Fruit fly (Drosophila melanogaster) whole organism, embryonic: ENCODE results near the gene boil.
A peak's percentile ranks its signal among the peaks of the same experiment; 100 is the strongest.

Experiments used
- C15 ChIP-seq: fragments of 200-800 bp; sonication (Bioruptor generic); IDR thresholded peaks from 3 replicates; pipeline ENCODE4 v1.3.6; 2022; ENCODE audit warnings: missing biosample characterization, missing genetic modification characterization
- CG10267 ChIP-seq: fragments of 200-800 bp; sonication (Bioruptor generic); optimal IDR thresholded peaks from 2 replicates; lab custom pipeline; 2018; ENCODE audit warnings: missing biosample characterization, mild to moderate bottlenecking, missing genetic modification characterization, moderate library complexity
- CG10274 ChIP-seq: fragments of 200-800 bp; sonication (Bioruptor generic); optimal IDR thresholded peaks from 3 replicates; lab custom pipeline; 2017; ENCODE audit warnings: missing biosample characterization, mild to moderate bottlenecking, missing genetic modification characterization
- CG10565 ChIP-seq: fragments of 200-800 bp; sonication (Bioruptor generic); optimal IDR thresholded peaks from 3 replicates; lab custom pipeline; 2016; ENCODE audit warnings: missing biosample characterization, mild to moderate bottlenecking, missing genetic modification characterization
- CG11504 ChIP-seq: fragments of 200-800 bp; sonication (Bioruptor generic); optimal IDR thresholded peaks from 3 replicates; lab custom pipeline; 2019; ENCODE audit warnings: missing biosample characterization, mild to moderate bottlenecking, missing genetic modification characterization, moderate library complexity
- CG11723 ChIP-seq: fragments of 200-800 bp; sonication (Bioruptor generic); optimal IDR thresholded peaks from 2 replicates; lab custom pipeline; 2017; ENCODE audit warnings: missing biosample characterization, mild to moderate bottlenecking, missing genetic modification characterization
- CG13287 ChIP-seq: fragments of 200-800 bp; sonication (Bioruptor generic); IDR thresholded peaks from 2 replicates; pipeline ENCODE4 v1.3.6; 2022; ENCODE audit warnings: missing biosample characterization, missing genetic modification characterization; ENCODE audit not compliant: partially characterized antibody
- CG13424 ChIP-seq: fragments of 200-800 bp; sonication (Bioruptor generic); optimal IDR thresholded peaks from 2 replicates; lab custom pipeline; 2019; ENCODE audit warnings: missing biosample characterization, mild to moderate bottlenecking, missing genetic modification characterization, moderate library complexity
- CG14710 ChIP-seq: fragments of 200-800 bp; sonication (Bioruptor generic); optimal IDR thresholded peaks from 3 replicates; lab custom pipeline; 2019; ENCODE audit warnings: missing biosample characterization, mild to moderate bottlenecking, missing genetic modification characterization, moderate library complexity
- CG17186 ChIP-seq: fragments of 200-800 bp; sonication (Bioruptor generic); optimal IDR thresholded peaks from 3 replicates; lab custom pipeline; 2017; ENCODE audit warnings: missing biosample characterization, missing genetic modification reagents, missing genetic modification characterization
- CG17568 ChIP-seq: fragments of 200-800 bp; sonication (Bioruptor generic); optimal IDR thresholded peaks from 2 replicates; lab custom pipeline; 2018; ENCODE audit warnings: missing biosample characterization, mild to moderate bottlenecking, missing genetic modification characterization, moderate library complexity
- CG18262 ChIP-seq: fragments of 200-800 bp; optimal IDR thresholded peaks from 3 replicates; lab custom pipeline; 2019; ENCODE audit warnings: missing biosample characterization, mild to moderate bottlenecking, missing genetic modification characterization, moderate library complexity
- CG18599 ChIP-seq: fragments of 200-800 bp; sonication (Bioruptor generic); optimal IDR thresholded peaks from 3 replicates; lab custom pipeline; 2017; ENCODE audit warnings: missing biosample characterization, missing genetic modification characterization, mild to moderate bottlenecking, moderate library complexity, missing genetic modification reagents
- CG2116 ChIP-seq: fragments of 200-800 bp; sonication (Bioruptor generic); optimal IDR thresholded peaks from 3 replicates; lab custom pipeline; 2018; ENCODE audit warnings: missing biosample characterization, mild to moderate bottlenecking, missing genetic modification characterization
- CG3065 ChIP-seq: fragments of 200-800 bp; sonication (Bioruptor generic); optimal IDR thresholded peaks from 2 replicates; lab custom pipeline; 2016; ENCODE audit warnings: missing biosample characterization, missing genetic modification characterization
- CG31441 ChIP-seq: fragments of 200-800 bp; sonication (Bioruptor generic); IDR thresholded peaks from 2 replicates; pipeline ENCODE4 v1.3.6; 2022; ENCODE audit warnings: missing biosample characterization, missing genetic modification characterization
- CG43689 ChIP-seq: fragments of 200-800 bp; sonication (Bioruptor generic); IDR thresholded peaks from 2 replicates; pipeline ENCODE4 v1.3.6; 2022; ENCODE audit warnings: missing biosample characterization, missing genetic modification characterization
- CG4424 ChIP-seq: fragments of 200-800 bp; sonication (Bioruptor generic); optimal IDR thresholded peaks from 3 replicates; lab custom pipeline; 2016; ENCODE audit warnings: missing biosample characterization, missing genetic modification characterization
- CG6683 ChIP-seq: fragments of 200-800 bp; sonication (Bioruptor generic); optimal IDR thresholded peaks from 2 replicates; lab custom pipeline; 2017; ENCODE audit warnings: missing biosample characterization, mild to moderate bottlenecking, missing genetic modification characterization, missing genetic modification reagents
- CG6813 ChIP-seq: fragments of 200-800 bp; sonication (Bioruptor generic); optimal IDR thresholded peaks from 2 replicates; lab custom pipeline; 2017; ENCODE audit warnings: missing biosample characterization, missing genetic modification characterization, mild to moderate bottlenecking, moderate library complexity, missing genetic modification reagents
- CG8290 ChIP-seq, 3 experiments: fragments of 200-800 bp; sonication (Bioruptor generic); optimal IDR thresholded peaks; 2 replicates each; lab custom pipeline; 2016 to 2019; ENCODE audit warnings: missing biosample characterization in 3 of 3, missing genetic modification characterization in 3 of 3, mild to moderate bottlenecking in 2 of 3, moderate library complexity in 1 of 3
- Deaf1 ChIP-seq: fragments of 200-800 bp; optimal IDR thresholded peaks from 3 replicates; lab custom pipeline; 2019; ENCODE audit warnings: missing biosample characterization, mild to moderate bottlenecking, missing genetic modification characterization, moderate library complexity
- Dek ChIP-seq: fragments of 200-800 bp; sonication (Bioruptor generic); optimal IDR thresholded peaks from 3 replicates; lab custom pipeline; 2019; ENCODE audit warnings: missing biosample characterization, mild to moderate bottlenecking, missing genetic modification characterization, moderate library complexity
- Hmx ChIP-seq: fragments of 200-800 bp; sonication (Bioruptor generic); optimal IDR thresholded peaks from 2 replicates; lab custom pipeline; 2016; ENCODE audit warnings: missing biosample characterization, missing genetic modification characterization
- Jarid2 ChIP-seq: fragments of 200-800 bp; sonication (Bioruptor generic); optimal IDR thresholded peaks from 3 replicates; lab custom pipeline; 2017; ENCODE audit warnings: mild to moderate bottlenecking, missing biosample characterization, missing genetic modification reagents, missing genetic modification characterization
- Meics ChIP-seq: fragments of 200-800 bp; sonication (Bioruptor generic); optimal IDR thresholded peaks from 2 replicates; lab custom pipeline; 2017; ENCODE audit warnings: missing biosample characterization, mild to moderate bottlenecking, missing genetic modification characterization
- Myb ChIP-seq: fragments of 200-800 bp; sonication (Bioruptor generic); optimal IDR thresholded peaks from 2 replicates; lab custom pipeline; 2016; ENCODE audit warnings: missing biosample characterization, missing genetic modification characterization
- NC2β ChIP-seq: fragments of 200-800 bp; sonication (Bioruptor generic); optimal IDR thresholded peaks from 2 replicates; lab custom pipeline; 2016; ENCODE audit warnings: missing biosample characterization, missing genetic modification characterization
- Opbp ChIP-seq: fragments of 200-800 bp; sonication (Bioruptor generic); IDR thresholded peaks from 3 replicates; pipeline ENCODE4 v1.3.6; 2022; ENCODE audit warnings: missing biosample characterization, missing genetic modification characterization; ENCODE audit not compliant: partially characterized antibody
- Optix ChIP-seq: fragments of 200-800 bp; sonication (Bioruptor generic); IDR thresholded peaks from 3 replicates; pipeline ENCODE4 v1.3.6; 2022; ENCODE audit warnings: missing biosample characterization, missing genetic modification characterization
- PHDP ChIP-seq: fragments of 200-800 bp; sonication (Bioruptor generic); optimal IDR thresholded peaks from 3 replicates; lab custom pipeline; 2018; ENCODE audit warnings: missing biosample characterization, mild to moderate bottlenecking, missing genetic modification characterization, moderate library complexity
- Pdp1 ChIP-seq, 2 experiments: fragments of 200-800 bp; sonication (Bioruptor generic); optimal IDR thresholded peaks; 3 replicates each; lab custom pipeline; 2016; ENCODE audit warnings: missing biosample characterization in 2 of 2, missing genetic modification characterization in 2 of 2, mild to moderate bottlenecking in 1 of 2, moderate library complexity in 1 of 2
- Xrp1 ChIP-seq: fragments of 200-800 bp; sonication (Bioruptor generic); IDR thresholded peaks from 2 replicates; pipeline ENCODE4 v1.3.6; 2022; ENCODE audit warnings: missing biosample characterization, missing genetic modification characterization
- chn ChIP-seq: fragments of 200-800 bp; sonication (Bioruptor generic); optimal IDR thresholded peaks from 2 replicates; lab custom pipeline; 2016; ENCODE audit warnings: missing biosample characterization, missing genetic modification characterization
- ci ChIP-seq: fragments of 200-800 bp; sonication (Bioruptor generic); IDR thresholded peaks from 3 replicates; pipeline ENCODE4 v1.3.6; 2022; ENCODE audit warnings: missing biosample characterization, missing genetic modification characterization
- corto ChIP-seq: fragments of 200-800 bp; sonication (Bioruptor generic); optimal IDR thresholded peaks from 2 replicates; lab custom pipeline; 2016; ENCODE audit warnings: missing biosample characterization, mild to moderate bottlenecking, missing genetic modification characterization, moderate library complexity
- crp ChIP-seq, 2 experiments: fragments of 200-800 bp; sonication (Bioruptor generic); optimal IDR thresholded peaks; 2 replicates in 1 of 2; 3 replicates in 1 of 2; lab custom pipeline; 2017; ENCODE audit warnings: missing biosample characterization in 2 of 2, missing genetic modification characterization in 2 of 2, mild to moderate bottlenecking in 1 of 2, moderate library complexity in 1 of 2
- disco-r ChIP-seq: fragments of 200-800 bp; sonication (Bioruptor generic); optimal IDR thresholded peaks from 2 replicates; lab custom pipeline; 2016; ENCODE audit warnings: missing biosample characterization, missing genetic modification characterization
- dm ChIP-seq: fragments of 200-800 bp; sonication (Bioruptor generic); optimal IDR thresholded peaks from 3 replicates; lab custom pipeline; 2016; ENCODE audit warnings: missing biosample characterization, missing genetic modification characterization
- dpn ChIP-seq, 2 experiments: fragments of 200-800 bp; sonication (Bioruptor generic); optimal IDR thresholded peaks; 3 replicates each; lab custom pipeline; 2016; ENCODE audit warnings: missing biosample characterization in 2 of 2, missing genetic modification characterization in 2 of 2
- dysf ChIP-seq: fragments of 200-800 bp; sonication (Bioruptor generic); IDR thresholded peaks from 3 replicates; pipeline ENCODE4 v1.3.6; 2022; ENCODE audit warnings: missing biosample characterization, missing genetic modification characterization
- ftz-f1 ChIP-seq: fragments of 200-800 bp; sonication (Bioruptor generic); optimal IDR thresholded peaks from 2 replicates; lab custom pipeline; 2016; ENCODE audit warnings: missing biosample characterization, missing genetic modification characterization
- gt ChIP-seq: fragments of 200-800 bp; sonication (Bioruptor generic); IDR thresholded peaks from 2 replicates; pipeline ENCODE4 v1.3.6; 2022; ENCODE audit warnings: missing biosample characterization, missing genetic modification characterization
- jumu ChIP-seq: fragments of 200-800 bp; sonication (Bioruptor generic); optimal IDR thresholded peaks from 3 replicates; lab custom pipeline; 2016; ENCODE audit warnings: missing biosample characterization, missing genetic modification characterization
- kni ChIP-seq: fragments of 200-800 bp; sonication (Bioruptor generic); optimal IDR thresholded peaks from 3 replicates; lab custom pipeline; 2017; ENCODE audit warnings: mild to moderate bottlenecking, missing biosample characterization, missing genetic modification reagents, missing genetic modification characterization
- lov ChIP-seq, 2 experiments: fragments of 200-800 bp in 1 of 2; fragments of >200 bp in 1 of 2; sonication (Bioruptor generic) in 1 of 2; IDR thresholded peaks in 1 of 2; optimal IDR thresholded peaks in 1 of 2; 2 replicates in 1 of 2; 3 replicates in 1 of 2; pipeline versions ENCODE4 v1.3.6 to Lab custom; 2017 to 2022; ENCODE audit warnings: missing biosample characterization in 1 of 2, missing genetic modification characterization in 1 of 2
- stwl ChIP-seq: fragments of 200-800 bp; sonication (Bioruptor generic); optimal IDR thresholded peaks from 3 replicates; lab custom pipeline; 2018; ENCODE audit warnings: missing biosample characterization, mild to moderate bottlenecking, missing genetic modification characterization, moderate library complexity
- unpg ChIP-seq: fragments of 200-800 bp; sonication (Bioruptor generic); optimal IDR thresholded peaks from 3 replicates; lab custom pipeline; 2018; ENCODE audit warnings: missing biosample characterization, mild to moderate bottlenecking, missing genetic modification characterization, moderate library complexity
- z ChIP-seq: fragments of 200-800 bp; sonication (Bioruptor generic); IDR thresholded peaks from 3 replicates; pipeline ENCODE4 v1.3.6; 2022; ENCODE audit warnings: missing biosample characterization, missing genetic modification characterization

Gene boil

DNA sequence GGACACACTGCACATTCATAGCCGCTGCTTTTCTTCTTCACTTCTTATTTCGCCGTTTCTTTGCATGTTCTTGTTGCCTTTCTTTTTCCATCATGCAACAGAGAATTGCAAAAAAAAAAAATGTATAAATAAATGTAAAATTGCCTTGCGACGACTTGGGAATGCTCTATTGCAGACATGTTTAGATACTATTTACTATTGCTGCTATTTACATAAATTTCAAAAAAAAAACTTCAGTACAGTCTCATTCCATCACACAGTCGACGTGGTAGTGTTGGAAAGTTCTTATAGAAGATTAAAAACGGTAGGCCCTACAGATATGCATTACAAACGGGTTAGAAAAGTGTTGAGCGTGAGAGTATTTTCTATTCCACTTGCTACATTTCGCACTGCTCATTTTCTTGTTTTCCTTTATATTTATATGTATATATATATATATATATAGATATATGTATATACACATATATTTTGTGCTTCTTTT, 36.3 kb downstream of the boil start (continued):
- TF ChIP-seq Myb (GFP tag; lab: Kevin White, UChicago) = no peak
- TF ChIP-seq Optix (GFP tag; lab: Robert Waterston, UW) = no peak
- TF ChIP-seq lov (optimal IDR thresholded peaks at IDR 0.05; lab: Kevin White, UChicago) = no peak
- no peak for TF ChIP-seq lov (GFP tag; IDR thresholded peaks at IDR 0.05; lab: Robert Waterston, UW)
- no peak for TF ChIP-seq CG13287 (GFP tag; lab: Robert Waterston, UW)
- TF ChIP-seq Meics = peak; percentile 23
- no peak for TF ChIP-seq C15 (GFP tag; lab: Robert Waterston, UW)
- TF ChIP-seq CG17568 (GFP tag; lab: Kevin White, UChicago) = no peak
- peak; percentile 3 for TF ChIP-seq unpg (GFP tag; lab: Kevin White, UChicago)
- peak; percentile 19; the same call in 1 of the 2 replicates for TF ChIP-seq CG31441 (GFP tag; lab: Robert Waterston, UW)
- no peak for TF ChIP-seq CG2116 (GFP tag; lab: Kevin White, UChicago)
- TF ChIP-seq CG10565 (GFP tag; lab: Kevin White, UChicago) = no peak
- TF ChIP-seq Opbp = no peak
- no peak for TF ChIP-seq disco-r (GFP tag; lab: Kevin White, UChicago)
- no peak for TF ChIP-seq ftz-f1
- TF ChIP-seq PHDP (tag; lab: Kevin White, UChicago) = peak; percentile 11
- TF ChIP-seq CG43689 (GFP tag; lab: Robert Waterston, UW) = no peak
- peak; percentile 39; the same call in 1 of the 3 replicates for TF ChIP-seq dysf
- peak; percentile 9 for TF ChIP-seq CG10267 (tag; lab: Kevin White, UChicago)
- TF ChIP-seq CG11723 = no peak
- TF ChIP-seq CG18599 (GFP tag; lab: Kevin White, UChicago) = no peak
- TF ChIP-seq CG3065 (GFP tag; lab: Kevin White, UChicago) = no peak
- TF ChIP-seq crp (GFP tag; optimal IDR thresholded peaks at IDR 0.05; lab: Kevin White, UChicago) = no peak
- no peak for TF ChIP-seq CG8290 (GFP tag; optimal IDR thresholded peaks at IDR 0.05; lab: Kevin White, UChicago)
- no peak for TF ChIP-seq CG8290 (tag; optimal IDR thresholded peaks at IDR 0.05; lab: Kevin White, UChicago)
- no peak for TF ChIP-seq corto (GFP tag; lab: Kevin White, UChicago)
- no peak for TF ChIP-seq CG6813 (GFP tag; lab: Kevin White, UChicago)
- no peak for TF ChIP-seq chn (GFP tag; lab: Kevin White, UChicago)
- TF ChIP-seq kni = no peak
- TF ChIP-seq Deaf1 (tag; lab: Kevin White, UChicago) = no peak
- TF ChIP-seq z (GFP tag; lab: Robert Waterston, UW) = no peak
- no peak for TF ChIP-seq CG14710 (tag; lab: Kevin White, UChicago)
- no peak for TF ChIP-seq dm (GFP tag; lab: Kevin White, UChicago)
- TF ChIP-seq CG17186 (GFP tag; lab: Kevin White, UChicago) = no peak
- TF ChIP-seq Pdp1 (GFP tag; optimal IDR thresholded peaks at IDR 0.05; lab: Kevin White, UChicago) = no peak
- no peak for TF ChIP-seq Jarid2 (GFP tag; lab: Kevin White, UChicago)
- no peak for TF ChIP-seq CG6683 (GFP tag; lab: Kevin White, UChicago)
- TF ChIP-seq stwl (tag; lab: Kevin White, UChicago) = peak; percentile 70
- TF ChIP-seq gt (GFP tag; lab: Robert Waterston, UW) = no peak
- no peak for TF ChIP-seq NC2β (GFP tag; lab: Kevin White, UChicago)
- no peak for TF ChIP-seq Hmx (GFP tag; lab: Kevin White, UChicago)
- TF ChIP-seq Xrp1 (GFP tag; lab: Robert Waterston, UW) = no peak
- peak in 1 of 2 experiments; percentile 3 for TF ChIP-seq dpn (GFP tag; optimal IDR thresholded peaks at IDR 0.05; lab: Kevin White, UChicago)
- TF ChIP-seq CG10274 (GFP tag; lab: Kevin White, UChicago) = no peak
- no peak for TF ChIP-seq jumu (GFP tag; lab: Kevin White, UChicago)
- no peak for TF ChIP-seq CG18262
- TF ChIP-seq CG13424 (tag; lab: Kevin White, UChicago) = peak; percentile 22
- TF ChIP-seq CG11504 (tag; lab: Kevin White, UChicago) = peak; percentile 10
- TF ChIP-seq ci (GFP tag; lab: Robert Waterston, UW) = no peak
- TF ChIP-seq CG4424 (GFP tag; lab: Kevin White, UChicago) = no peak
- TF ChIP-seq Dek = no peak
